Worm (Caenorhabditis elegans): ENCODE data around the gene clec-48.

Gene clec-48

ce11 chrV:18157707-18158106, at the start of gene clec-48:
TSS of gene clec-48 (plus strand) at chrV:18158026.
- TF ChIP-seq dao-5 (tag; optimal IDR thresholded peaks at IDR 0.05), result no peak
- no peak for TF ChIP-seq him-1 (tag; optimal IDR thresholded peaks at IDR 0.05)
- no peak for TF ChIP-seq W03F9.2 (tag; optimal IDR thresholded peaks at IDR 0.05)

- TF ChIP-seq him-1 (tag; optimal IDR thresholded peaks at IDR 0.05), result no peak
- no peak for TF ChIP-seq dao-5 (tag; optimal IDR thresholded peaks at IDR 0.05)
- TF ChIP-seq W03F9.2 (tag; optimal IDR thresholded peaks at IDR 0.05), result no peak
Measured at ce11 chrV:18109449-18109848, 48.4 kb upstream of the clec-48 start.

- TF ChIP-seq W03F9.2 (tag; optimal IDR thresholded peaks at IDR 0.05) (no peak), him-1 (tag; optimal IDR thresholded peaks at IDR 0.05) (no peak), dao-5 (tag; optimal IDR thresholded peaks at IDR 0.05) (no peak)
Measured at ce11 chrV:18123639-18124038, 34.2 kb upstream of the clec-48 start, which contains the start of gene fbxa-107. TSS of gene fbxa-107 (plus strand) at chrV:18123939.

ce11 chrV:18125075-18125474, 32.8 kb upstream of the clec-48 start, which contains the start of gene fbxa-210:
TSS of gene fbxa-210 (plus strand) at chrV:18125375.
- no peak for TF ChIP-seq dao-5 (tag; optimal IDR thresholded peaks at IDR 0.05)
- no peak for TF ChIP-seq him-1 (tag; optimal IDR thresholded peaks at IDR 0.05)

- TF ChIP-seq dao-5 (tag; optimal IDR thresholded peaks at IDR 0.05) (no peak), W03F9.2 (tag; optimal IDR thresholded peaks at IDR 0.05) (no peak), him-1 (tag; optimal IDR thresholded peaks at IDR 0.05) (no peak)
Measured at ce11 chrV:18127192-18127591, 30.6 kb upstream of the clec-48 start, which contains the start of gene fbxa-211. TSS of gene fbxa-211 (plus strand) at chrV:18127519.

- TF ChIP-seq W03F9.2 (tag; optimal IDR thresholded peaks at IDR 0.05), result no peak
- TF ChIP-seq him-1 (tag; optimal IDR thresholded peaks at IDR 0.05), result no peak
- no peak for TF ChIP-seq dao-5 (tag; optimal IDR thresholded peaks at IDR 0.05)
Measured at ce11 chrV:18128545-18128944, 29.3 kb upstream of the clec-48 start.

ce11 chrV:18131049-18131448, 26.8 kb upstream of the clec-48 start, which contains the start of gene Y37H2A.12:
TSS of gene Y37H2A.12 (minus strand) at chrV:18131129.
- no peak for TF ChIP-seq W03F9.2 (tag; optimal IDR thresholded peaks at IDR 0.05)
- TF ChIP-seq him-1 (tag; optimal IDR thresholded peaks at IDR 0.05), result no peak
- TF ChIP-seq dao-5 (tag; optimal IDR thresholded peaks at IDR 0.05), result no peak

ce11 chrV:18133177-18133576, 24.6 kb upstream of the clec-48 start, which contains the start of gene Y37H2A.18:
TSS of gene Y37H2A.18 (minus strand) at chrV:18133277.
- no peak for TF ChIP-seq dao-5 (tag; optimal IDR thresholded peaks at IDR 0.05)
- TF ChIP-seq him-1 (tag; optimal IDR thresholded peaks at IDR 0.05), result no peak
- TF ChIP-seq W03F9.2 (tag; optimal IDR thresholded peaks at IDR 0.05), result no peak

- no peak for TF ChIP-seq him-1 (tag; optimal IDR thresholded peaks at IDR 0.05)
- no peak for TF ChIP-seq dao-5 (tag; optimal IDR thresholded peaks at IDR 0.05)
Measured at ce11 chrV:18134378-18134777, 23.4 kb upstream of the clec-48 start, which contains the start of gene Y37H2A.7. TSS of gene Y37H2A.7 (minus strand) at chrV:18134478.

ce11 chrV:18137679-18138078, 20.1 kb upstream of the clec-48 start:
- TF ChIP-seq W03F9.2 (tag; optimal IDR thresholded peaks at IDR 0.05) (no peak), him-1 (tag; optimal IDR thresholded peaks at IDR 0.05) (no peak), dao-5 (tag; optimal IDR thresholded peaks at IDR 0.05) (no peak)

ce11 chrV:18138695-18139094, 19.1 kb upstream of the clec-48 start, which contains the start of gene Y37H2A.10:
TSS of gene Y37H2A.10 (plus strand) at chrV:18138995.
- TF ChIP-seq W03F9.2 (tag; optimal IDR thresholded peaks at IDR 0.05) (no peak), him-1 (tag; optimal IDR thresholded peaks at IDR 0.05) (no peak), dao-5 (tag; optimal IDR thresholded peaks at IDR 0.05) (no peak)

- TF ChIP-seq dao-5 (tag; optimal IDR thresholded peaks at IDR 0.05) (no peak), W03F9.2 (tag; optimal IDR thresholded peaks at IDR 0.05) (no peak), him-1 (tag; optimal IDR thresholded peaks at IDR 0.05) (no peak)
Measured at ce11 chrV:18141161-18141560, 16.7 kb upstream of the clec-48 start, which contains the start of gene Y37H2A.11. TSS of gene Y37H2A.11 (plus strand) at chrV:18141461.

- no peak for TF ChIP-seq W03F9.2 (tag; optimal IDR thresholded peaks at IDR 0.05)
- no peak for TF ChIP-seq dao-5 (tag; optimal IDR thresholded peaks at IDR 0.05)
Measured at ce11 chrV:18142549-18142948, 15.3 kb upstream of the clec-48 start, which contains the start of gene Y37H2A.13. TSS of gene Y37H2A.13 (plus strand) at chrV:18142849.

ce11 chrV:18143445-18143844, 14.4 kb upstream of the clec-48 start, which contains the start of gene Y37H2A.14:
TSS of gene Y37H2A.14 (plus strand) at chrV:18143745.
- TF ChIP-seq him-1 (tag; optimal IDR thresholded peaks at IDR 0.05) (no peak), dao-5 (tag; optimal IDR thresholded peaks at IDR 0.05) (no peak), W03F9.2 (tag; optimal IDR thresholded peaks at IDR 0.05) (no peak)

ce11 chrV:18144442-18144841, 13.4 kb upstream of the clec-48 start:
- TF ChIP-seq him-1 (tag; optimal IDR thresholded peaks at IDR 0.05) (no peak), dao-5 (tag; optimal IDR thresholded peaks at IDR 0.05) (no peak), W03F9.2 (tag; optimal IDR thresholded peaks at IDR 0.05) (no peak)

Measured in whole organism, L4/young adult.